Fruit fly (Drosophila melanogaster) whole organism, adult: Measurements from ENCODE around the gene Tace.

Experiments
- CG1620 ChIP-seq: fragments of 200-800 bp; sonication (Bioruptor generic); optimal IDR thresholded peaks from 2 replicates; lab custom pipeline; 2016; ENCODE audit warnings: missing biosample characterization, missing genetic modification characterization
- CG7101 ChIP-seq: fragments of 200-800 bp; sonication (Bioruptor generic); optimal IDR thresholded peaks from 2 replicates; lab custom pipeline; 2018; ENCODE audit warnings: missing biosample characterization, mild to moderate bottlenecking, missing genetic modification characterization, moderate library complexity
- Mnt ChIP-seq: fragments of 200-800 bp; sonication (Bioruptor generic); optimal IDR thresholded peaks from 2 replicates; lab custom pipeline; 2016; ENCODE audit warnings: missing biosample characterization, mild to moderate bottlenecking, missing genetic modification characterization

DNA sequence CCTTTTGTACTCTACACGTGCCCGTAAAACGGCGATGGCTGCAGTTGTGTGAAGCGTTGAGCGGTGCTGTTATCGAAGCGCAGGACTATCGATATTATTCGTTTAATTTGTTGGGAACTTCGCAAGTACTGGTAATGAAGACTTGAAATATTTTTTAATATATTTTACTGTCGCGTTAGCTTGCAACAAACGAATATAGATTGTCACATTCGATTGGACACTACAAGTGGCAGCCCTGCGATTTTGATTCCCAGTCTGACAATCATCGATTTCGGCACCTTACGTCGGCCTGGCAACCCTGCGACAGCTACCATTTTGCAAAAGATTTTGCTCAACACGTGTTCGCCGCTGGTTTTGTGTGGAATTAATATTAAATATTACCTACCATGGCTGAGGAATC lies 4.3 kb downstream of the Tace start, which contains the start of the genes Nlp and Nph:
- TF ChIP-seq CG7101 (tag; lab: Kevin White, UChicago) (peak; percentile 31), CG1620 (GFP tag; lab: Kevin White, UChicago) (peak; percentile 47), Mnt (GFP tag; lab: Kevin White, UChicago) (peak; percentile 95)
